Worm (Caenorhabditis elegans): ENCODE measurements around the gene C53A5.13.

DNA sequence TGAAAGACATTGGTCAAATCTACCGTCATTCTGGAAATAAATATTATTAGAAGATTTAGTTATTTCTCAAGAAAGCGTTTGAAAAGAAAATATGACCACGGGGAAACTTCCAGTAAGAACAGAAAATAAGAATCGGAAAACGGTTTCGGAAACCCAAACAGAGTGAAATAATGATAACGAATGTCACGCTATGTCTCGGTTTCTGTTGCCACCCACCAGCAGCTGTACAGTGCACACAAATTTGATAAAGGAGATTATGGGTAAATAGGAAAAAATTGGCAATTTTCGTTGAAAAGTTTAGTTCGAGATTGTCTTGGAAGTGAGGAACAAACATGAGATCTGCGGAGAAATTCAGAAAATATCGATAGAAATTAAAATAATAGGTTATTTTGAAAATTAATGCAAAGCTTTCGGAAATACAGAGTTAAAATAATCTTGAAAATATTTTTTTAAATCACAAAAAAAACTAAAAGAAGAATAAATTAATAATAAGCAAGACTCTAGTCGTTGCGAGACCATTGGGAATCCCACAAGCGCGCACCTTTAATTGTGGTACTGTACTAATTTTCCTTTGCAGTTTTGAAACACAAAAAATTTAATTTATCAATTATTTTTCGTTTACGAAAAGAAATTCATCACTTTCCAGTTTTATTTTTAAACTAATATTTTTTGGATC, 50.5 kb downstream of the C53A5.13 start, which contains the start of gene pes-9:
- TF ChIP-seq R02D3.7 (tag; optimal IDR thresholded peaks at IDR 0.05) (no peak), zag-1 (tag; optimal IDR thresholded peaks at IDR 0.05) (no peak), mdt-29 (GFP tag; IDR thresholded peaks at IDR 0.05) (no peak), nhr-237 (tag; optimal IDR thresholded peaks at IDR 0.05) (no peak), ztf-11 (tag; optimal IDR thresholded peaks at IDR 0.05) (no peak), mdl-1 (tag; optimal IDR thresholded peaks at IDR 0.05) (no peak), spr-1 (tag; optimal IDR thresholded peaks at IDR 0.05) (no peak), lin-13 (GFP tag; optimal IDR thresholded peaks at IDR 0.05) (no peak), attf-4 (tag; optimal IDR thresholded peaks at IDR 0.05) (no peak), fkh-10 (GFP tag; optimal IDR thresholded peaks at IDR 0.05) (no peak), lsy-2 (tag; optimal IDR thresholded peaks at IDR 0.05) (no peak), egl-27 (tag; optimal IDR thresholded peaks at IDR 0.05) (no peak), ama-1 (optimal IDR thresholded peaks at IDR 0.05) (no peak), lin-38 (GFP tag; IDR thresholded peaks at IDR 0.05) (no peak)

Data from whole organism, L4 larva.